Worm (Caenorhabditis elegans) whole organism, midembryonic: ENCODE results near the gene ztf-28.

Experiments used
- ref-1 ChIP-seq: fragments of 200-800 bp; sonication (Bioruptor generic); conservative IDR thresholded peaks from 2 replicates; pipeline ENCODE4 v1.3.6; 2022; ENCODE audit warnings: missing genetic modification reagents, missing genetic modification characterization, missing compliant biosample characterization
- ztf-23 ChIP-seq: fragments of 200-800 bp; sonication (Bioruptor generic); IDR thresholded peaks from 2 replicates; pipeline ENCODE4 v1.3.6; 2022; ENCODE audit warnings: missing genetic modification reagents, missing genetic modification characterization, missing compliant biosample characterization

DNA sequence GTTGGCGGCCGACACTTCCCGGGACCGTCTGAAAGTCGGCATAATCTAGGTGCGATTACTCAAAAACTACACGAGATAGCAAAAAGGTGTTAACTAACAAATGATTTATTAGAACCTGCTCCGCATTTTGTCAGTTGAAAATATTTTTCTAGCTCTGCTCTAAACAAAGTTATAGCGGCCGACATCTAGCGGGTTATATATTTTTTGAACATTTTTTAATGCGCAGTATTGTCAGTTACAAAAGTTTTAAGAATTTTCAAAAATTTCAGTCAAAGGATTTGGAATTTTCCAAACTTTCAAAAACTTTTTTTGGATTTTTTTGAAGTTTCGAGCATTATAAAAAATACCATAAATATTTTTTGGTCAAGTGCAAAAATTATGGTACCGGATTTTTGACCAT is 9.2 kb upstream of the ztf-28 start:
- TF ChIP-seq ztf-23 (GFP tag; lab: Robert Waterston, UW) (no peak), ref-1 (GFP tag; lab: Robert Waterston, UW) (no peak)
